Worm (Caenorhabditis elegans) whole organism, young adult: Measurements from ENCODE around the gene oac-23.

Experiments
- Y95B8A.8 ChIP-seq: fragments of 200-800 bp; sonication (Bioruptor generic); IDR thresholded peaks from 2 replicates; pipeline ENCODE4 v1.3.6; 2022; ENCODE audit warnings: missing genetic modification reagents, missing genetic modification characterization, missing compliant biosample characterization
- ama-1 ChIP-seq, 3 experiments: fragments of 150-350 bp in 1 of 3; sonication (generic microtip) in 2 of 3; optimal IDR thresholded peaks; 2 replicates each; lab custom pipeline; 2014 to 2018; ENCODE audit warnings: missing biosample characterization in 2 of 3, missing genetic modification characterization in 2 of 3, missing genetic modification reagents in 2 of 3
- athp-1 ChIP-seq: sonication (generic microtip); optimal IDR thresholded peaks from 2 replicates; lab custom pipeline; 2017; ENCODE audit warnings: mild to moderate bottlenecking, missing genetic modification characterization, missing compliant biosample characterization
- attf-3 ChIP-seq: fragments of 200-800 bp; sonication (Bioruptor generic); conservative IDR thresholded peaks from 2 replicates; pipeline ENCODE4 v1.3.6; 2022; ENCODE audit warnings: missing genetic modification reagents, missing genetic modification characterization, missing compliant biosample characterization
- lin-40 ChIP-seq: sonication (generic microtip); optimal IDR thresholded peaks from 2 replicates; lab custom pipeline; 2016; ENCODE audit warnings: missing genetic modification characterization, mild to moderate bottlenecking, missing compliant biosample characterization, missing genotype, missing genetic modification reagents
- lir-1 ChIP-seq: fragments of 200-800 bp; sonication (Bioruptor generic); conservative IDR thresholded peaks from 2 replicates; pipeline ENCODE4 v1.3.6; 2022; ENCODE audit warnings: missing genetic modification reagents, missing genetic modification characterization, missing compliant biosample characterization
- tlf-1 ChIP-seq: fragments of 200-800 bp; sonication (Bioruptor generic); optimal IDR thresholded peaks from 2 replicates; lab custom pipeline; 2018; ENCODE audit warnings: mild to moderate bottlenecking, missing genetic modification characterization, missing compliant biosample characterization
- unc-130 ChIP-seq: sonication (generic microtip); optimal IDR thresholded peaks from 2 replicates; lab custom pipeline; 2016; ENCODE audit warnings: missing genetic modification reagents, missing genetic modification characterization, missing compliant biosample characterization
- ztf-18 ChIP-seq: sonication (generic microtip); optimal IDR thresholded peaks from 2 replicates; lab custom pipeline; 2016; ENCODE audit warnings: missing genotype, mild to moderate bottlenecking, missing genetic modification characterization, missing compliant biosample characterization

ce11 chrIV:3843019-3843527 lies 38.2 kb upstream of the oac-23 start:
- TF ChIP-seq lin-40 (tag; lab: Kevin White, UChicago), result no peak
- TF ChIP-seq ama-1 (optimal IDR thresholded peaks at IDR 0.05; lab: Kevin White, UChicago), result no peak
- TF ChIP-seq ama-1 (GFP tag; optimal IDR thresholded peaks at IDR 0.05; lab: Kevin White, UChicago), result no peak
- no peak for TF ChIP-seq athp-1 (tag; lab: Kevin White, UChicago)
- TF ChIP-seq tlf-1 (GFP tag; lab: Kevin White, UChicago), result no peak
- no peak for TF ChIP-seq Y95B8A.8 (GFP tag; lab: Robert Waterston, UW)
- TF ChIP-seq lir-1 (GFP tag; lab: Robert Waterston, UW), result no peak
- no peak for TF ChIP-seq unc-130 (GFP tag; lab: Kevin White, UChicago)
- no peak for TF ChIP-seq attf-3 (GFP tag; lab: Robert Waterston, UW)
- TF ChIP-seq ztf-18, result no peak
